Worm (Caenorhabditis elegans): ENCODE data around the gene fbxa-88.

- TF ChIP-seq nhr-12 (tag; optimal IDR thresholded peaks at IDR 0.05), result no peak
- no peak for TF ChIP-seq snpc-4 (tag; optimal IDR thresholded peaks at IDR 0.05)
- TF ChIP-seq unc-62 (GFP tag; optimal IDR thresholded peaks at IDR 0.05), result no peak
- no peak for TF ChIP-seq ham-2 (GFP tag; optimal IDR thresholded peaks at IDR 0.05)
- TF ChIP-seq elt-1 (tag; optimal IDR thresholded peaks at IDR 0.05; ENCODE audit: borderline replicate concordance, insufficient read depth), result no peak
- TF ChIP-seq flh-1 (GFP tag; optimal IDR thresholded peaks at IDR 0.05), result no peak
- TF ChIP-seq blmp-1 (tag; optimal IDR thresholded peaks at IDR 0.05), result no peak
- no peak for TF ChIP-seq ces-1 (GFP tag; optimal IDR thresholded peaks at IDR 0.05)
These were observed 15.5 kb downstream of the fbxa-88 start, which contains the start of gene fbxa-143 for ce11 chrV:16127401-16127800.
